Fruit fly (Drosophila melanogaster): ENCODE data around the gene CG42709.

CG42709 gene

dm6 chr3L:12835511-12836479 lies 45.8 kb downstream of the CG42709 start (continued):
- TF ChIP-seq ewg (GFP tag; optimal IDR thresholded peaks at IDR 0.05) = no peak
- no peak for TF ChIP-seq B-H2 (GFP tag; optimal IDR thresholded peaks at IDR 0.05)
- TF ChIP-seq bigmax (GFP tag; optimal IDR thresholded peaks at IDR 0.05) = no peak
- peak; percentile 7 for TF ChIP-seq Fer1 (GFP tag; optimal IDR thresholded peaks at IDR 0.05)
- TF ChIP-seq CG4424 (GFP tag; optimal IDR thresholded peaks at IDR 0.05) = no peak
- TF ChIP-seq CG17186 (GFP tag; optimal IDR thresholded peaks at IDR 0.05) = no peak
- TF ChIP-seq ap (GFP tag; IDR thresholded peaks at IDR 0.05) = no peak
- TF ChIP-seq Rx (GFP tag; IDR thresholded peaks at IDR 0.05) = no peak
- TF ChIP-seq fd96Cb (tag; optimal IDR thresholded peaks at IDR 0.05) = no peak
- peak in 1 of 2 experiments; percentile 68 for TF ChIP-seq eve (GFP tag; optimal IDR thresholded peaks at IDR 0.05)
- TF ChIP-seq lmd (GFP tag; IDR thresholded peaks at IDR 0.05) = no peak
- peak; percentile 18 for TF ChIP-seq CG13424 (tag; optimal IDR thresholded peaks at IDR 0.05)
- no peak for TF ChIP-seq maf-S (GFP tag; optimal IDR thresholded peaks at IDR 0.05)
- TF ChIP-seq repo (GFP tag; optimal IDR thresholded peaks at IDR 0.05) = no peak
- TF ChIP-seq pan (optimal IDR thresholded peaks at IDR 0.05) = no peak
- no peak for TF ChIP-seq pan (GFP tag; optimal IDR thresholded peaks at IDR 0.05 in 1 of 2, IDR thresholded peaks at IDR 0.05 in 1 of 2)
- no peak for TF ChIP-seq so (GFP tag; IDR thresholded peaks at IDR 0.05)
- no peak for TF ChIP-seq hb (GFP tag; IDR thresholded peaks at IDR 0.05; ENCODE audit: partially characterized antibody)
- TF ChIP-seq CG12391 (tag; optimal IDR thresholded peaks at IDR 0.05) = no peak
- no peak for TF ChIP-seq trem (tag; optimal IDR thresholded peaks at IDR 0.05)
- TF ChIP-seq HmgD (GFP tag; optimal IDR thresholded peaks at IDR 0.05) = no peak
- TF ChIP-seq otp (GFP tag; IDR thresholded peaks at IDR 0.05) = 0 out of 3 replicates have a peak, but pooled peaks have one; percentile 28
- no peak for TF ChIP-seq NK7.1 (GFP tag; optimal IDR thresholded peaks at IDR 0.05)
- TF ChIP-seq unc-4 (GFP tag; IDR thresholded peaks at IDR 0.05; ENCODE audit: partially characterized antibody) = no peak
- TF ChIP-seq Atf3 (GFP tag; optimal IDR thresholded peaks at IDR 0.05) = no peak
- TF ChIP-seq pho (GFP tag; optimal IDR thresholded peaks at IDR 0.05) = no peak
- TF ChIP-seq Antp (GFP tag; optimal IDR thresholded peaks at IDR 0.05) = no peak
- TF ChIP-seq Ada2b (GFP tag; IDR thresholded peaks at IDR 0.05) = no peak
- TF ChIP-seq ci (GFP tag; IDR thresholded peaks at IDR 0.05) = 0 out of 3 replicates have a peak, but pooled peaks have one; percentile 16
- no peak for TF ChIP-seq pb (GFP tag; optimal IDR thresholded peaks at IDR 0.05)
- no peak for TF ChIP-seq CG1024 (GFP tag; IDR thresholded peaks at IDR 0.05)
- no peak for TF ChIP-seq prd (optimal IDR thresholded peaks at IDR 0.05)
- no peak for TF ChIP-seq prd (GFP tag; IDR thresholded peaks at IDR 0.05)
- no peak for TF ChIP-seq CG10959 (GFP tag; IDR thresholded peaks at IDR 0.05)
- TF ChIP-seq disco-r (GFP tag; optimal IDR thresholded peaks at IDR 0.05) = no peak
- no peak for TF ChIP-seq wdn (GFP tag; IDR thresholded peaks at IDR 0.05)
- no peak for TF ChIP-seq phol (tag; optimal IDR thresholded peaks at IDR 0.05)
- no peak for TF ChIP-seq HLH3B (GFP tag; IDR thresholded peaks at IDR 0.05)
- peak; percentile 22 for TF ChIP-seq CG6254 (GFP tag; optimal IDR thresholded peaks at IDR 0.05)
- no peak for TF ChIP-seq tio (GFP tag; optimal IDR thresholded peaks at IDR 0.05)
- peak; percentile 7 for TF ChIP-seq CG10209 (GFP tag; optimal IDR thresholded peaks at IDR 0.05)
- TF ChIP-seq CG3838 (GFP tag; optimal IDR thresholded peaks at IDR 0.05) = no peak
- TF ChIP-seq Dek (tag; optimal IDR thresholded peaks at IDR 0.05) = peak; percentile 21
- no peak for TF ChIP-seq CG7372 (GFP tag; IDR thresholded peaks at IDR 0.05)
- no peak for TF ChIP-seq kni (GFP tag; optimal IDR thresholded peaks at IDR 0.05)
- no peak for TF ChIP-seq tna (GFP tag; IDR thresholded peaks at IDR 0.05; ENCODE audit: partially characterized antibody)
- no peak for TF ChIP-seq Opbp (GFP tag; IDR thresholded peaks at IDR 0.05; ENCODE audit: partially characterized antibody)
- no peak for TF ChIP-seq MESR4 (GFP tag; optimal IDR thresholded peaks at IDR 0.05)
- no peak for TF ChIP-seq CG7271 (tag; optimal IDR thresholded peaks at IDR 0.05)
